Fruit fly (Drosophila melanogaster): ENCODE results near the gene CheB93b.

CheB93b gene

dm6 chr3R:21447656-21448055 is 38.7 kb downstream of the CheB93b start:
- TF ChIP-seq fd96Ca (GFP tag; IDR thresholded peaks at IDR 0.05) = no peak
- no peak for TF ChIP-seq rn (GFP tag; IDR thresholded peaks at IDR 0.05)
- no peak for TF ChIP-seq CG9948 (tag; optimal IDR thresholded peaks at IDR 0.05)
- TF ChIP-seq CG4496 (GFP tag; IDR thresholded peaks at IDR 0.05) = no peak
- TF ChIP-seq CG17806 (tag; optimal IDR thresholded peaks at IDR 0.05) = no peak
- no peak for TF ChIP-seq Ets98B (GFP tag; IDR thresholded peaks at IDR 0.05)
- no peak for TF ChIP-seq CG10348 (GFP tag; IDR thresholded peaks at IDR 0.05)
- TF ChIP-seq gl (tag; optimal IDR thresholded peaks at IDR 0.05) = no peak
- no peak for TF ChIP-seq CG34367 (tag; optimal IDR thresholded peaks at IDR 0.05)
- TF ChIP-seq Pif1B (GFP tag; optimal IDR thresholded peaks at IDR 0.05) = no peak
- no peak for TF ChIP-seq CG13204 (GFP tag; optimal IDR thresholded peaks at IDR 0.05)
- no peak for TF ChIP-seq CG8159 (tag; optimal IDR thresholded peaks at IDR 0.05)
- TF ChIP-seq CG12605 (GFP tag; IDR thresholded peaks at IDR 0.05) = no peak
- TF ChIP-seq CG32121 (GFP tag; IDR thresholded peaks at IDR 0.05) = no peak
- TF ChIP-seq CG14655 (GFP tag; optimal IDR thresholded peaks at IDR 0.05) = no peak
- no peak for TF ChIP-seq Pif1A (GFP tag; optimal IDR thresholded peaks at IDR 0.05)
- TF ChIP-seq CG15710 (tag; optimal IDR thresholded peaks at IDR 0.05) = no peak
- no peak for TF ChIP-seq EcR (GFP tag; optimal IDR thresholded peaks at IDR 0.05)
- no peak for TF ChIP-seq D1 (tag; optimal IDR thresholded peaks at IDR 0.05)

DNA sequence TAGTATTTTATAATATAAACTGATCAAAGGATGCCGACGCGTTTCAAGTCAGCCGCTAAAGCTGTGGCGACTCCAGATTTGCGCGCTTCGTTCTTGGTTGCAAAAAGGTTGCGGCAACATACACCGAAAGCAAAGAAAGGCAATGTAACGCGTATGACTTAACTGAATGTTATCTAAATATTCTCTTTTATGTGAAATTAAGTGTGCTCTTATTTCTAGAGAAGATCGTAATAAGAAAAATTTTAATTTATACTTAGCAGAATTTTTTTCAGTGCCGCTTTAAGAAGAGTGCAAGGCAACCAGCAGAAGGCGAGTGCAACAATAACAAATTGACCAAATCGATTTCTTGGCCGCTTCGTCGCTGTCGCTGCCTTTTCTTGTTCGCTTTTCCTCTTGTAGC is 43.2 kb downstream of the CheB93b start:
- TF ChIP-seq CG17806 (tag; optimal IDR thresholded peaks at IDR 0.05) = no peak
- TF ChIP-seq D1 (tag; optimal IDR thresholded peaks at IDR 0.05) = no peak
- no peak for TF ChIP-seq Snoo (tag; optimal IDR thresholded peaks at IDR 0.05)
- TF ChIP-seq Ets98B (GFP tag; IDR thresholded peaks at IDR 0.05) = no peak
- no peak for TF ChIP-seq CG13204 (GFP tag; optimal IDR thresholded peaks at IDR 0.05)
- TF ChIP-seq CG32121 (GFP tag; IDR thresholded peaks at IDR 0.05) = no peak
- TF ChIP-seq Pif1A (GFP tag; optimal IDR thresholded peaks at IDR 0.05) = peak; percentile 8
- TF ChIP-seq CG12605 (GFP tag; IDR thresholded peaks at IDR 0.05) = no peak
- no peak for TF ChIP-seq CG8301 (tag; optimal IDR thresholded peaks at IDR 0.05)
- peak; percentile 36 for TF ChIP-seq CG14655 (GFP tag; optimal IDR thresholded peaks at IDR 0.05)
- peak; percentile 46 for TF ChIP-seq CG8159 (tag; optimal IDR thresholded peaks at IDR 0.05)
- no peak for TF ChIP-seq gl (tag; optimal IDR thresholded peaks at IDR 0.05)
- TF ChIP-seq Pif1B (GFP tag; optimal IDR thresholded peaks at IDR 0.05) = peak; percentile 12
- peak; percentile 11 for TF ChIP-seq CG34367 (tag; optimal IDR thresholded peaks at IDR 0.05)
- TF ChIP-seq CG9948 (tag; optimal IDR thresholded peaks at IDR 0.05) = no peak
- TF ChIP-seq CG4496 (GFP tag; IDR thresholded peaks at IDR 0.05) = no peak
- no peak for TF ChIP-seq CG15710 (tag; optimal IDR thresholded peaks at IDR 0.05)

DNA sequence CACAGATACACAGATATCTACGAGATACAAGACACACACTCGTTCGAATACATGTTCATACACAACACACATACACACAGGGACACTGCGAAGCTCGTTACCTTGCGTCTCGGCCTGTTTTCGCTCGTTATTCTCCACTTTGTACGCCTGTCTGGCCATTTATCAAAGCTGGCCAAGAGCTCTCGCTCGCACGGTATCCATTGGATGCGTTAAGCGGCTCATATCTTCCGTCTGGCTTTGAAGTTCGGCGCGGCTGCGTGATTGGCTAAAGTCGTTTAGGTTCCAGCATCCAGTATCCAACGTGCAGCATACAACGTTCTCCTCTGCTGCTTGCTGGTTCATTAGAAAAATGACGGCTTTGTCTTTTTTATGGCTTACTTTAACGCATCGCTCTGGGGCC is 47.9 kb downstream of the CheB93b start:
- TF ChIP-seq CG12605 (GFP tag; IDR thresholded peaks at IDR 0.05) (no peak), Pif1A (GFP tag; optimal IDR thresholded peaks at IDR 0.05) (no peak), CG10348 (GFP tag; IDR thresholded peaks at IDR 0.05) (no peak), CG34367 (tag; optimal IDR thresholded peaks at IDR 0.05) (no peak), CG9948 (tag; optimal IDR thresholded peaks at IDR 0.05) (no peak), CG15710 (tag; optimal IDR thresholded peaks at IDR 0.05) (no peak), CG8301 (tag; optimal IDR thresholded peaks at IDR 0.05) (no peak), Snoo (tag; optimal IDR thresholded peaks at IDR 0.05) (no peak), gl (tag; optimal IDR thresholded peaks at IDR 0.05) (no peak), rn (GFP tag; IDR thresholded peaks at IDR 0.05) (no peak), CG17806 (tag; optimal IDR thresholded peaks at IDR 0.05) (no peak), CG4496 (GFP tag; IDR thresholded peaks at IDR 0.05) (no peak), Ets98B (GFP tag; IDR thresholded peaks at IDR 0.05) (no peak), EcR (GFP tag; optimal IDR thresholded peaks at IDR 0.05) (no peak)

- TF ChIP-seq CG10348 (GFP tag; IDR thresholded peaks at IDR 0.05) (no peak), CG9948 (tag; optimal IDR thresholded peaks at IDR 0.05) (no peak), Ets98B (GFP tag; IDR thresholded peaks at IDR 0.05) (no peak), Snoo (tag; optimal IDR thresholded peaks at IDR 0.05) (no peak), CG14655 (GFP tag; optimal IDR thresholded peaks at IDR 0.05) (no peak), fd96Ca (GFP tag; IDR thresholded peaks at IDR 0.05) (no peak), CG4496 (GFP tag; IDR thresholded peaks at IDR 0.05) (no peak), CG8159 (tag; optimal IDR thresholded peaks at IDR 0.05) (no peak), CG17806 (tag; optimal IDR thresholded peaks at IDR 0.05) (no peak)
Measured at dm6 chr3R:21458445-21458844, 49.5 kb downstream of the CheB93b start.
